Fruit fly (Drosophila melanogaster): ENCODE results near the gene CG33298.

DNA sequence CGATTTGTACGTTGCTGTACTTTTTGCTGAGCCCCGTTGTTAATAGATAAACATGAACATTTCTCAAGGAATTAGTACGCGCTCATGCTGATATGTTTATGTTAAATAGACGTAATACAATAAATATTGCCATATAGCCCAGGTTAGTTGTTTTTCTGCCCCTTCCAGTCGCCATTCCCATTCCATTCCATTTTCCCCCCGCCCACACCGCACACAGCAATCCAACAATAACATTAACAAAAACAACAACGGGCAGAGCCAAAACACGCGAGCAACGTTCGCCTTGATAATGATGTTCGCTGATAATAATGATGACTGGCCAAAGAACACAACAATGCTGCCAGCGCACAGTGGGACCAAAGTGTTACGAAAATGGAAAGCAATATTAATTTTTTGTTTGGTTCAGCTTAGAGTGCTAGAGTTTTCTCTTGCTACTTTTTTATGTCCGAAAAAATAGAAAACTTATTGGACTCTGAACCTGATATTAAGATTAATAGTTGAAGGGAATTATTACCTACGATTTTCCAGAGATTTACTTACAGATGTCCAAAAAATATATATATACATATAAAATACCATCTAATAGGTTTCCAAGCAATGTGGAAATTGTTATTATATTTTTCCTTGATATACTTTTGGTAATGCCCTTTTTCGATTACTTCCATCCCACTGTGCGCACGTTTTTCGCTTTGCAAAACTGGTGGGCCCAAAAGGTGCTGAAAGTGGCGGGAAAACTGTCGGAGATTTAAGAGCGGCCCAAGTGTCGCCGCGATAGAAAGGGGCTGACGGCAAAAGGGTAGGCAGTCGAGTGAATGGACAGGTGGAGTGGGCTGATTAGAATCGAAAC, 74.5 kb downstream of the CG33298 start:
- TF ChIP-seq CG8478 (optimal IDR thresholded peaks at IDR 0.05) (no peak), CTCF (optimal IDR thresholded peaks at IDR 0.05) (no peak)
